Worm (Caenorhabditis elegans) whole organism, early embryonic: ENCODE results near the gene C07E3.3.

ENCODE experiments used
- ama-1 ChIP-seq: fragments of 150-350 bp; optimal IDR thresholded peaks from 2 replicates; lab custom pipeline; 2014
- ceh-13 ChIP-seq: fragments of 200-800 bp; sonication (Bioruptor generic); optimal IDR thresholded peaks from 2 replicates; lab custom pipeline; 2018; ENCODE audit warnings: mild to moderate bottlenecking, missing genetic modification characterization, missing compliant biosample characterization
- ets-7 ChIP-seq: sonication (generic microtip); optimal IDR thresholded peaks from 2 replicates; lab custom pipeline; 2016; ENCODE audit warnings: missing genotype, missing genetic modification characterization, missing compliant biosample characterization
- flt-1 ChIP-seq: fragments of 200-800 bp; sonication (Bioruptor generic); IDR thresholded peaks from 2 replicates; pipeline ENCODE4 v1.3.6; 2022; ENCODE audit warnings: missing genetic modification characterization, missing compliant biosample characterization
- hmbx-1 ChIP-seq: sonication (generic microtip); optimal IDR thresholded peaks from 2 replicates; lab custom pipeline; 2016; ENCODE audit warnings: mild to moderate bottlenecking, missing genetic modification characterization, missing compliant biosample characterization
- hmg-4 ChIP-seq: fragments of 200-800 bp; sonication (Bioruptor generic); optimal IDR thresholded peaks from 2 replicates; lab custom pipeline; 2018; ENCODE audit warnings: mild to moderate bottlenecking, missing genetic modification characterization, missing compliant biosample characterization
- tbx-11 ChIP-seq: fragments of 200-800 bp; sonication (Bioruptor generic); IDR thresholded peaks from 2 replicates; pipeline ENCODE4 v1.3.6; 2022; ENCODE audit warnings: missing genetic modification characterization, missing compliant biosample characterization
- tbx-37 ChIP-seq: fragments of 200-800 bp; sonication (Bioruptor generic); conservative IDR thresholded peaks from 2 replicates; pipeline ENCODE4 v1.3.6; 2022; ENCODE audit warnings: missing genetic modification reagents, missing genetic modification characterization, missing compliant biosample characterization

DNA sequence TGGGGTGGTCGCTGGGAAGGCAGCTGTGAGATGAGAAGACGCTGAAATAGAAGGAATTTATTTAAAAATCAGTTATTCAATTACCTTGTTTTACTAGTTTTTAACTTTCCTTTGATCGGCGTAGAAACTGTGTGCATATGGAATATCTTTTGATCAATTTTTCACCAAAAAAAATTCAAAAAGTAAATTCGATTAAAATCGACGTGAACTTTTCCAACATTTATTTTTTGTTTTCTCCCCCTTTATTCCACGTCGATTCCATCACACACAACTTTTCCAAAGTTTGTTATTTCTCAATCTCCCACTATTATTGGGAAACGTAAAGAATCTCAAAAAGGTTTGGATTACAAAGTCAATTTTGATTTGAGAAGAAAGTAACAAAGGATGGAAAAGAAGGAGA, 3.2 kb upstream of the C07E3.3 start, which contains the start of gene C07E3.4:
- TF ChIP-seq hmg-4 (GFP tag; lab: Kevin White, UChicago) = no peak
- TF ChIP-seq flt-1 (GFP tag; lab: Robert Waterston, UW) = no peak
- no peak for TF ChIP-seq ama-1 (lab: Kevin White, UChicago)
- TF ChIP-seq ets-7 (tag; lab: Kevin White, UChicago) = no peak
- TF ChIP-seq tbx-11 (GFP tag; lab: Robert Waterston, UW) = no peak
- no peak for TF ChIP-seq tbx-37
- TF ChIP-seq ceh-13 (GFP tag; lab: Kevin White, UChicago) = no peak
- no peak for TF ChIP-seq hmbx-1 (tag; lab: Kevin White, UChicago)
